Fruit fly (Drosophila melanogaster) whole organism, adult: Measurements from ENCODE around the gene Acbp1.

Source experiments
- CG11617 ChIP-seq: fragments of 200-800 bp; sonication (Bioruptor generic); optimal IDR thresholded peaks from 2 replicates; lab custom pipeline; 2017; ENCODE audit warnings: mild to moderate bottlenecking, missing biosample characterization, missing genetic modification reagents, missing genetic modification characterization
- CG12768 ChIP-seq: fragments of 200-800 bp; sonication (Bioruptor generic); optimal IDR thresholded peaks from 2 replicates; lab custom pipeline; 2017; ENCODE audit warnings: missing biosample characterization, missing genetic modification characterization, mild to moderate bottlenecking, moderate library complexity, missing genetic modification reagents
- CG14711 ChIP-seq: fragments of 200-800 bp; sonication (Bioruptor generic); optimal IDR thresholded peaks from 2 replicates; lab custom pipeline; 2018; ENCODE audit warnings: missing biosample characterization, mild to moderate bottlenecking, missing genetic modification characterization, moderate library complexity
- CG1620 ChIP-seq: fragments of 200-800 bp; sonication (Bioruptor generic); optimal IDR thresholded peaks from 2 replicates; lab custom pipeline; 2016; ENCODE audit warnings: missing biosample characterization, missing genetic modification characterization
- CG33017 ChIP-seq: fragments of 200-800 bp; sonication (Bioruptor generic); optimal IDR thresholded peaks from 2 replicates; lab custom pipeline; 2018; ENCODE audit warnings: missing biosample characterization, mild to moderate bottlenecking, missing genetic modification characterization, moderate library complexity
- CG5204 ChIP-seq: fragments of 200-800 bp; sonication (Bioruptor generic); optimal IDR thresholded peaks from 2 replicates; lab custom pipeline; 2016; ENCODE audit warnings: missing biosample characterization, missing genetic modification characterization
- CG7045 ChIP-seq: fragments of 200-800 bp; sonication (Bioruptor generic); optimal IDR thresholded peaks from 2 replicates; lab custom pipeline; 2017; ENCODE audit warnings: missing biosample characterization, mild to moderate bottlenecking, missing genetic modification characterization
- CG7101 ChIP-seq: fragments of 200-800 bp; sonication (Bioruptor generic); optimal IDR thresholded peaks from 2 replicates; lab custom pipeline; 2018; ENCODE audit warnings: missing biosample characterization, mild to moderate bottlenecking, missing genetic modification characterization, moderate library complexity
- Clk ChIP-seq: fragments of 200-800 bp; sonication (Bioruptor generic); optimal IDR thresholded peaks from 2 replicates; lab custom pipeline; 2017; ENCODE audit warnings: missing biosample characterization, missing genetic modification characterization
- Crg-1 ChIP-seq: fragments of 200-800 bp; sonication (Bioruptor generic); optimal IDR thresholded peaks from 2 replicates; lab custom pipeline; 2016; ENCODE audit warnings: missing biosample characterization, missing genetic modification characterization
- Hr96 ChIP-seq: fragments of 200-800 bp; sonication (Bioruptor generic); optimal IDR thresholded peaks from 2 replicates; lab custom pipeline; 2016; ENCODE audit warnings: missing biosample characterization, missing genetic modification characterization
- Mnt ChIP-seq: fragments of 200-800 bp; sonication (Bioruptor generic); optimal IDR thresholded peaks from 2 replicates; lab custom pipeline; 2016; ENCODE audit warnings: missing biosample characterization, mild to moderate bottlenecking, missing genetic modification characterization
- bab1 ChIP-seq: fragments of 200-800 bp; sonication (Bioruptor generic); optimal IDR thresholded peaks from 3 replicates; lab custom pipeline; 2019; ENCODE audit warnings: missing biosample characterization, mild to moderate bottlenecking, missing genetic modification characterization, moderate library complexity
- cic ChIP-seq: fragments of 200-800 bp; sonication (Bioruptor generic); optimal IDR thresholded peaks from 2 replicates; lab custom pipeline; 2017; ENCODE audit warnings: missing biosample characterization, mild to moderate bottlenecking, missing genetic modification characterization, moderate library complexity
- cnc ChIP-seq, 2 experiments: fragments of >200 bp; optimal IDR thresholded peaks; 2 replicates each; lab custom pipeline; 2017
- kay ChIP-seq: fragments of 200-800 bp; sonication (Bioruptor generic); peaks from one replicate; lab custom pipeline; 2016; ENCODE audit warnings: missing biosample characterization, missing genetic modification characterization, borderline replicate concordance
- ovo ChIP-seq: fragments of 200-800 bp; sonication (Bioruptor generic); optimal IDR thresholded peaks from 2 replicates; lab custom pipeline; 2016; ENCODE audit warnings: missing biosample characterization, missing genetic modification characterization
- pad ChIP-seq: fragments of 200-800 bp; sonication (Bioruptor generic); optimal IDR thresholded peaks from 3 replicates; lab custom pipeline; 2017; ENCODE audit warnings: missing biosample characterization, missing genetic modification characterization, mild to moderate bottlenecking, moderate library complexity, missing genetic modification reagents
- tj ChIP-seq: fragments of 200-800 bp; sonication (Bioruptor generic); optimal IDR thresholded peaks from 3 replicates; lab custom pipeline; 2017; ENCODE audit warnings: missing biosample characterization, mild to moderate bottlenecking, missing genetic modification characterization, moderate library complexity
- toe ChIP-seq: fragments of 200-800 bp; sonication (Bioruptor generic); optimal IDR thresholded peaks from 2 replicates; lab custom pipeline; 2016; ENCODE audit warnings: missing biosample characterization, missing genetic modification characterization

Gene Acbp1

dm6 chr2L:8204366-8204765, 42.1 kb upstream of the Acbp1 start:
- TF ChIP-seq pad (GFP tag; lab: Kevin White, UChicago) (no peak), CG33017 (tag; lab: Kevin White, UChicago) (no peak), tj (GFP tag; lab: Kevin White, UChicago) (no peak), Hr96 (GFP tag; lab: Kevin White, UChicago) (no peak), bab1 (no peak), CG12768 (GFP tag; lab: Kevin White, UChicago) (peak; percentile 60)

dm6 chr2L:8203748-8204147, 41.5 kb upstream of the Acbp1 start:
- no peak for TF ChIP-seq bab1
- TF ChIP-seq CG33017 (tag; lab: Kevin White, UChicago): peak; percentile 62

dm6 chr2L:8202569-8202968, 40.3 kb upstream of the Acbp1 start:
- TF ChIP-seq pad (GFP tag; lab: Kevin White, UChicago) (no peak), CG33017 (tag; lab: Kevin White, UChicago) (peak; percentile 20), cnc (optimal IDR thresholded peaks at IDR 0.05; lab: Kevin White, UChicago) (no peak), kay (GFP tag; lab: Kevin White, UChicago) (no peak), Hr96 (GFP tag; lab: Kevin White, UChicago) (no peak), toe (no peak), CG5204 (GFP tag; lab: Kevin White, UChicago) (no peak), CG14711 (tag; lab: Kevin White, UChicago) (no peak), cic (peak; percentile 97), CG7101 (tag; lab: Kevin White, UChicago) (no peak), CG12768 (GFP tag; lab: Kevin White, UChicago) (peak; percentile 91), Clk (no peak)

- TF ChIP-seq CG11617 (GFP tag; lab: Kevin White, UChicago) (no peak), Hr96 (GFP tag; lab: Kevin White, UChicago) (no peak), CG12768 (GFP tag; lab: Kevin White, UChicago) (no peak), CG33017 (tag; lab: Kevin White, UChicago) (peak; percentile 5), toe (no peak), kay (GFP tag; lab: Kevin White, UChicago) (no peak), cic (peak; percentile 50), cnc (optimal IDR thresholded peaks at IDR 0.05; lab: Kevin White, UChicago) (no peak), CG5204 (GFP tag; lab: Kevin White, UChicago) (no peak), ovo (GFP tag; lab: Kevin White, UChicago) (no peak), CG7045 (GFP tag; lab: Kevin White, UChicago) (no peak), Mnt (GFP tag; lab: Kevin White, UChicago) (peak; percentile 33), Crg-1 (GFP tag; lab: Kevin White, UChicago) (peak; percentile 59), tj (GFP tag; lab: Kevin White, UChicago) (no peak), CG1620 (peak; percentile 61), CG7101 (tag; lab: Kevin White, UChicago) (peak; percentile 60), bab1 (peak; percentile 21), CG14711 (tag; lab: Kevin White, UChicago) (no peak), pad (GFP tag; lab: Kevin White, UChicago) (peak; percentile 51), Clk (no peak)
Observed at dm6 chr2L:8198757-8199156, 36.5 kb upstream of the Acbp1 start, which contains the start of gene PGAP5. Gene PGAP5, plus strand, starts transcription at chr2L:8198882.

dm6 chr2L:8196757-8197530, 34.7 kb upstream of the Acbp1 start, which contains the start of the genes CG8475 and CG8460:
Gene CG8475, minus strand, starts transcription at chr2L:8196918.
Gene CG8460, plus strand, starts transcription at chr2L:8197193.
- TF ChIP-seq CG7101 (tag; lab: Kevin White, UChicago) (no peak), Crg-1 (GFP tag; lab: Kevin White, UChicago) (peak; percentile 37), pad (GFP tag; lab: Kevin White, UChicago) (no peak), CG14711 (tag; lab: Kevin White, UChicago) (no peak), CG5204 (GFP tag; lab: Kevin White, UChicago) (no peak), ovo (GFP tag; lab: Kevin White, UChicago) (no peak), CG11617 (GFP tag; lab: Kevin White, UChicago) (no peak), Clk (no peak), cnc (optimal IDR thresholded peaks at IDR 0.05; lab: Kevin White, UChicago) (no peak)

- no peak for TF ChIP-seq pad (GFP tag; lab: Kevin White, UChicago)
- no peak for TF ChIP-seq cnc (optimal IDR thresholded peaks at IDR 0.05; lab: Kevin White, UChicago)
Observed at dm6 chr2L:8195722-8196323, 33.6 kb upstream of the Acbp1 start.

- TF ChIP-seq CG14711 (tag; lab: Kevin White, UChicago): no peak
- no peak for TF ChIP-seq Crg-1 (GFP tag; lab: Kevin White, UChicago)
- TF ChIP-seq ovo (GFP tag; lab: Kevin White, UChicago): no peak
- no peak for TF ChIP-seq CG7045 (GFP tag; lab: Kevin White, UChicago)
- TF ChIP-seq Mnt (GFP tag; lab: Kevin White, UChicago): no peak
- no peak for TF ChIP-seq CG33017 (tag; lab: Kevin White, UChicago)
- no peak for TF ChIP-seq pad (GFP tag; lab: Kevin White, UChicago)
- TF ChIP-seq CG11617 (GFP tag; lab: Kevin White, UChicago): no peak
- TF ChIP-seq Clk: no peak
- TF ChIP-seq CG12768 (GFP tag; lab: Kevin White, UChicago): no peak
Observed at dm6 chr2L:8190681-8191080, 28.4 kb upstream of the Acbp1 start, which contains the start of gene CG34134. Gene CG34134, minus strand, starts transcription at chr2L:8190781.
